Fruit fly (Drosophila melanogaster) whole organism, pupa: Measurements from ENCODE around the gene CG33523.

Experiments used
- CG10348 ChIP-seq: fragments of 200-800 bp; sonication (Bioruptor generic); IDR thresholded peaks from 2 replicates; pipeline ENCODE4 v1.3.6; 2022; ENCODE audit warnings: missing biosample characterization, missing genetic modification characterization
- CG32121 ChIP-seq: fragments of 200-800 bp; sonication (Bioruptor generic); IDR thresholded peaks from 2 replicates; pipeline ENCODE4 v1.3.6; 2022; ENCODE audit warnings: missing biosample characterization, missing genetic modification characterization
- CG8159 ChIP-seq: fragments of 200-800 bp; sonication (Bioruptor generic); optimal IDR thresholded peaks from 3 replicates; lab custom pipeline; 2018; ENCODE audit warnings: missing biosample characterization, mild to moderate bottlenecking, missing genetic modification characterization, moderate library complexity
- CG9948 ChIP-seq: fragments of 200-800 bp; sonication (Bioruptor generic); optimal IDR thresholded peaks from 2 replicates; lab custom pipeline; 2018; ENCODE audit warnings: missing biosample characterization, mild to moderate bottlenecking, missing genetic modification characterization, moderate library complexity
- D1 ChIP-seq: fragments of 200-800 bp; sonication (Bioruptor generic); optimal IDR thresholded peaks from 2 replicates; lab custom pipeline; 2018; ENCODE audit warnings: missing biosample characterization, mild to moderate bottlenecking, missing genetic modification characterization, moderate library complexity
- Ets98B ChIP-seq: fragments of 200-800 bp; sonication (Bioruptor generic); IDR thresholded peaks from 2 replicates; pipeline ENCODE4 v1.3.6; 2022; ENCODE audit warnings: missing biosample characterization, missing genetic modification characterization
- Pif1A ChIP-seq: fragments of 200-800 bp; sonication (Bioruptor generic); optimal IDR thresholded peaks from 3 replicates; lab custom pipeline; 2016; ENCODE audit warnings: missing biosample characterization, missing genetic modification characterization
- Snoo ChIP-seq: fragments of 200-800 bp; sonication (Bioruptor generic); optimal IDR thresholded peaks from 3 replicates; lab custom pipeline; 2017; ENCODE audit warnings: missing biosample characterization, mild to moderate bottlenecking, missing genetic modification characterization, inconsistent platforms
- fd96Ca ChIP-seq: fragments of 200-800 bp; sonication (Bioruptor generic); IDR thresholded peaks from 3 replicates; pipeline ENCODE4 v1.3.6; 2022; ENCODE audit warnings: missing biosample characterization, missing genetic modification characterization

- TF ChIP-seq Pif1A (GFP tag; lab: Kevin White, UChicago) (no peak), CG10348 (GFP tag; lab: Robert Waterston, UW) (no peak), CG9948 (tag; lab: Kevin White, UChicago) (no peak), CG8159 (tag; lab: Kevin White, UChicago) (no peak), CG32121 (GFP tag; lab: Robert Waterston, UW) (no peak), fd96Ca (GFP tag; lab: Robert Waterston, UW) (no peak), Ets98B (GFP tag; lab: Robert Waterston, UW) (no peak), Snoo (tag; lab: Kevin White, UChicago) (no peak), D1 (tag; lab: Kevin White, UChicago) (no peak)
These were observed 44.8 kb upstream of the CG33523 start for dm6 chr3L:5878734-5879291.
